Worm (Caenorhabditis elegans): ENCODE results near the gene T05A7.12.
A peak's percentile ranks its signal among the peaks of the same experiment; 100 is the strongest.

T05A7.12 gene

ce11 chrII:4683693-4684092 lies 20.6 kb upstream of the T05A7.12 start, which contains the start of gene sre-40:
TSS of gene sre-40 (minus strand) at chrII:4683793.
- TF ChIP-seq ztf-4 (tag; optimal IDR thresholded peaks at IDR 0.05) (no peak), nhr-12 (tag; optimal IDR thresholded peaks at IDR 0.05) (no peak), hpl-2 (GFP tag; optimal IDR thresholded peaks at IDR 0.05) (no peak), efl-3 (GFP tag; optimal IDR thresholded peaks at IDR 0.05) (no peak), ama-1 (optimal IDR thresholded peaks at IDR 0.05) (no peak), lin-14 (GFP tag; optimal IDR thresholded peaks at IDR 0.05) (no peak), ceh-63 (GFP tag; optimal IDR thresholded peaks at IDR 0.05) (no peak), nhr-28 (tag; optimal IDR thresholded peaks at IDR 0.05) (no peak), pqm-1 (tag; optimal IDR thresholded peaks at IDR 0.05) (no peak)

ce11 chrII:4681391-4681790 lies 18.3 kb upstream of the T05A7.12 start, which contains the start of gene T05A7.7:
TSS of gene T05A7.7 (minus strand) at chrII:4681491.
- TF ChIP-seq blmp-1 (tag; optimal IDR thresholded peaks at IDR 0.05) (peak; percentile 43), nhr-28 (tag; optimal IDR thresholded peaks at IDR 0.05) (no peak)

- TF ChIP-seq egl-13 (tag; optimal IDR thresholded peaks at IDR 0.05) (no peak), mef-2 (tag; optimal IDR thresholded peaks at IDR 0.05) (no peak), zag-1 (tag; optimal IDR thresholded peaks at IDR 0.05) (no peak), mab-9 (GFP tag; IDR thresholded peaks at IDR 0.05) (no peak), alr-1 (tag; optimal IDR thresholded peaks at IDR 0.05; ENCODE audit: borderline replicate concordance) (no peak), isw-1 (GFP tag; IDR thresholded peaks at IDR 0.05) (no peak), tbx-2 (tag; optimal IDR thresholded peaks at IDR 0.05) (no peak), fos-1 (tag; optimal IDR thresholded peaks at IDR 0.05) (no peak), lin-39 (tag; optimal IDR thresholded peaks at IDR 0.05) (no peak), lin-13 (GFP tag; optimal IDR thresholded peaks at IDR 0.05) (no peak), nhr-85 (tag) (no peak), fkh-4 (tag; optimal IDR thresholded peaks at IDR 0.05; ENCODE audit: borderline replicate concordance) (no peak), nhr-90 (tag; optimal IDR thresholded peaks at IDR 0.05; ENCODE audit: poor library complexity) (no peak)
These were observed 14.8 kb upstream of the T05A7.12 start, which contains the start of gene T05A7.1 for ce11 chrII:4677916-4678315. TSS of gene T05A7.1 (plus strand) at chrII:4678216.

- no peak for TF ChIP-seq ceh-88 (GFP tag; IDR thresholded peaks at IDR 0.05)
- no peak for TF ChIP-seq fkh-10 (GFP tag; optimal IDR thresholded peaks at IDR 0.05)
- no peak for TF ChIP-seq lin-13 (GFP tag; optimal IDR thresholded peaks at IDR 0.05)
- TF ChIP-seq isw-1 (GFP tag; IDR thresholded peaks at IDR 0.05) = no peak
- no peak for TF ChIP-seq fos-1 (tag; optimal IDR thresholded peaks at IDR 0.05)
- TF ChIP-seq nhr-90 (tag; optimal IDR thresholded peaks at IDR 0.05; ENCODE audit: poor library complexity) = no peak
- peak; percentile 14 for TF ChIP-seq lir-3 (tag; optimal IDR thresholded peaks at IDR 0.05; ENCODE audit: poor library complexity)
- no peak for TF ChIP-seq C04F5.9 (tag; optimal IDR thresholded peaks at IDR 0.05)
- no peak for TF ChIP-seq xbp-1 (tag; optimal IDR thresholded peaks at IDR 0.05)
- TF ChIP-seq unc-86 (tag; optimal IDR thresholded peaks at IDR 0.05) = no peak
- TF ChIP-seq snu-23 (GFP tag; optimal IDR thresholded peaks at IDR 0.05) = peak; percentile 5
- no peak for TF ChIP-seq swsn-7 (tag; optimal IDR thresholded peaks at IDR 0.05)
- no peak for TF ChIP-seq sptf-1 (tag; optimal IDR thresholded peaks at IDR 0.05)
- no peak for TF ChIP-seq zag-1 (tag; optimal IDR thresholded peaks at IDR 0.05)
- no peak for TF ChIP-seq jun-1 (tag; optimal IDR thresholded peaks at IDR 0.05)
- no peak for TF ChIP-seq irx-1 (tag; optimal IDR thresholded peaks at IDR 0.05)
- peak in 1 of 2 experiments; percentile 22 for TF ChIP-seq lsy-2 (tag; optimal IDR thresholded peaks at IDR 0.05)
- no peak for TF ChIP-seq unc-130 (tag; optimal IDR thresholded peaks at IDR 0.05)
- peak; percentile 26 for TF ChIP-seq rnt-1 (tag; optimal IDR thresholded peaks at IDR 0.05)
- no peak for TF ChIP-seq ceh-63 (GFP tag; optimal IDR thresholded peaks at IDR 0.05)
- TF ChIP-seq nhr-20 (tag; optimal IDR thresholded peaks at IDR 0.05) = no peak
- no peak for TF ChIP-seq aly-2 (tag; optimal IDR thresholded peaks at IDR 0.05)
- no peak for TF ChIP-seq sox-4 (tag; optimal IDR thresholded peaks at IDR 0.05)
- no peak for TF ChIP-seq nhr-77 (tag; optimal IDR thresholded peaks at IDR 0.05)
- TF ChIP-seq skn-1 (tag; optimal IDR thresholded peaks at IDR 0.05) = no peak
- no peak for TF ChIP-seq hlh-4 (tag; optimal IDR thresholded peaks at IDR 0.05)
- TF ChIP-seq nhr-47 (tag; optimal IDR thresholded peaks at IDR 0.05) = no peak
- no peak for TF ChIP-seq lin-39 (tag; optimal IDR thresholded peaks at IDR 0.05)
- peak; percentile 48 for TF ChIP-seq nhr-71 (tag; optimal IDR thresholded peaks at IDR 0.05)
- TF ChIP-seq lin-14 (GFP tag; optimal IDR thresholded peaks at IDR 0.05) = peak; percentile 49
- 0 out of 2 replicates have a peak, but pooled peaks have one; percentile 17 for TF ChIP-seq nhr-19 (GFP tag; conservative IDR thresholded peaks at IDR 0.05)
- no peak for TF ChIP-seq mab-9 (GFP tag; IDR thresholded peaks at IDR 0.05)
- TF ChIP-seq hpl-2 (GFP tag; optimal IDR thresholded peaks at IDR 0.05) = no peak
- TF ChIP-seq dpl-1 (GFP tag; optimal IDR thresholded peaks at IDR 0.05) = no peak
These were observed 13.2 kb upstream of the T05A7.12 start for ce11 chrII:4676241-4676640.
